Worm (Caenorhabditis elegans) whole organism, late embryonic: Measurements from ENCODE around the gene dnpp-1.

ENCODE experiments used
- ceh-18 ChIP-seq: sonication (generic microtip); optimal IDR thresholded peaks from 2 replicates; lab custom pipeline; 2016; ENCODE audit warnings: missing genetic modification characterization, missing compliant biosample characterization
- hlh-30 ChIP-seq: sonication (generic microtip); optimal IDR thresholded peaks from 2 replicates; lab custom pipeline; 2017; ENCODE audit warnings: antibody characterized with exemption, missing genetic modification characterization, missing compliant biosample characterization; ENCODE audit not compliant: insufficient read depth
- nfya-1 ChIP-seq: sonication (generic microtip); optimal IDR thresholded peaks from 2 replicates; lab custom pipeline; 2017; ENCODE audit warnings: missing genetic modification characterization, mild to moderate bottlenecking, missing compliant biosample characterization, antibody characterized with exemption, moderate library complexity
- pax-1 ChIP-seq: fragments of 150-350 bp; optimal IDR thresholded peaks from 2 replicates; lab custom pipeline; 2014; ENCODE audit warnings: missing biosample characterization, missing genetic modification characterization
- pha-4 ChIP-seq: fragments of 150-350 bp; optimal IDR thresholded peaks from 2 replicates; lab custom pipeline; 2018; ENCODE audit warnings: missing biosample characterization, missing genetic modification reagents, missing genetic modification characterization
- pqm-1 ChIP-seq: sonication (generic microtip); optimal IDR thresholded peaks from 2 replicates; lab custom pipeline; 2016; ENCODE audit warnings: missing genetic modification characterization, missing compliant biosample characterization
- sox-4 ChIP-seq: sonication (generic microtip); optimal IDR thresholded peaks from 2 replicates; lab custom pipeline; 2017; ENCODE audit warnings: mild to moderate bottlenecking, missing genetic modification characterization, inconsistent platforms, missing compliant biosample characterization
- tbx-2 ChIP-seq: sonication (generic microtip); optimal IDR thresholded peaks from 2 replicates; lab custom pipeline; 2016; ENCODE audit warnings: missing genetic modification characterization, missing compliant biosample characterization
- ttx-3 ChIP-seq: sonication (generic microtip); optimal IDR thresholded peaks from 2 replicates; lab custom pipeline; 2016; ENCODE audit warnings: missing genetic modification reagents, missing genetic modification characterization, missing compliant biosample characterization
- unc-42 ChIP-seq: sonication (generic microtip); optimal IDR thresholded peaks from 2 replicates; lab custom pipeline; 2016; ENCODE audit warnings: missing genotype, missing genetic modification characterization, missing compliant biosample characterization

- no peak for TF ChIP-seq pqm-1 (tag; lab: Kevin White, UChicago)
- TF ChIP-seq hlh-30 (tag; lab: Kevin White, UChicago), result no peak
- TF ChIP-seq unc-42 (tag; lab: Kevin White, UChicago), result peak; percentile 73
- TF ChIP-seq sox-4 (tag; lab: Kevin White, UChicago), result no peak
- peak; percentile 19 for TF ChIP-seq tbx-2
- TF ChIP-seq pax-1, result peak; percentile 82
- TF ChIP-seq pha-4, result no peak
- no peak for TF ChIP-seq ttx-3 (tag; lab: Kevin White, UChicago)
- TF ChIP-seq ceh-18, result peak; percentile 39
- TF ChIP-seq nfya-1, result peak; percentile 76
These were observed 7.9 kb downstream of the dnpp-1 start, which contains the start of the genes cct-6 and alh-9 for ce11 chrIII:5855637-5856179.
